Worm (Caenorhabditis elegans) whole organism, late embryonic: ENCODE measurements around the gene R10E11.5.

Source experiments
- dmd-4 ChIP-seq: sonication (generic microtip); optimal IDR thresholded peaks from 2 replicates; lab custom pipeline; 2016; ENCODE audit warnings: borderline replicate concordance, missing genetic modification characterization, missing compliant biosample characterization
- dve-1 ChIP-seq: sonication (generic microtip); optimal IDR thresholded peaks from 2 replicates; lab custom pipeline; 2017; ENCODE audit warnings: antibody characterized with exemption, mild to moderate bottlenecking, missing genetic modification characterization, missing compliant biosample characterization
- ets-4 ChIP-seq: sonication (generic microtip); optimal IDR thresholded peaks from 2 replicates; lab custom pipeline; 2016; ENCODE audit warnings: missing genetic modification characterization, missing compliant biosample characterization
- fax-1 ChIP-seq: sonication (generic microtip); optimal IDR thresholded peaks from 2 replicates; lab custom pipeline; 2016; ENCODE audit warnings: missing genotype, missing genetic modification characterization, missing compliant biosample characterization
- fkh-10 ChIP-seq: fragments of 150-350 bp; optimal IDR thresholded peaks from 2 replicates; lab custom pipeline; 2014; ENCODE audit warnings: missing biosample characterization, missing genetic modification reagents, missing genetic modification characterization
- hlh-13 ChIP-seq: fragments of 200-800 bp; sonication (Bioruptor generic); optimal IDR thresholded peaks from 2 replicates; lab custom pipeline; 2018; ENCODE audit warnings: mild to moderate bottlenecking, missing genetic modification characterization, missing compliant biosample characterization
- hlh-30 ChIP-seq: sonication (generic microtip); optimal IDR thresholded peaks from 2 replicates; lab custom pipeline; 2017; ENCODE audit warnings: antibody characterized with exemption, missing genetic modification characterization, missing compliant biosample characterization; ENCODE audit not compliant: insufficient read depth
- lim-6 ChIP-seq: sonication (generic microtip); optimal IDR thresholded peaks from 2 replicates; lab custom pipeline; 2016; ENCODE audit warnings: missing genetic modification characterization, missing compliant biosample characterization
- nhr-11 ChIP-seq: fragments of 150-350 bp; optimal IDR thresholded peaks from 2 replicates; lab custom pipeline; 2014; ENCODE audit warnings: missing biosample characterization, missing genetic modification characterization
- nhr-232 ChIP-seq: sonication (generic microtip); optimal IDR thresholded peaks from 2 replicates; lab custom pipeline; 2016; ENCODE audit warnings: missing genetic modification characterization, missing compliant biosample characterization
- npax-4 ChIP-seq: sonication (generic microtip); optimal IDR thresholded peaks from 2 replicates; lab custom pipeline; 2016; ENCODE audit warnings: missing genetic modification characterization, missing compliant biosample characterization
- pax-1 ChIP-seq: fragments of 150-350 bp; optimal IDR thresholded peaks from 2 replicates; lab custom pipeline; 2014; ENCODE audit warnings: missing biosample characterization, missing genetic modification characterization
- pqm-1 ChIP-seq: sonication (generic microtip); optimal IDR thresholded peaks from 2 replicates; lab custom pipeline; 2016; ENCODE audit warnings: missing genetic modification characterization, missing compliant biosample characterization
- unc-3 ChIP-seq, 2 experiments: fragments of 200-800 bp in 1 of 2; sonication (Bioruptor generic) in 1 of 2; sonication (generic microtip) in 1 of 2; conservative IDR thresholded peaks in 1 of 2; optimal IDR thresholded peaks in 1 of 2; 2 replicates each; pipeline versions ENCODE4 v1.3.6 to Lab custom; 2016 to 2022; ENCODE audit warnings: missing compliant biosample characterization in 2 of 2, missing genetic modification characterization in 2 of 2, missing genetic modification reagents in 1 of 2

DNA sequence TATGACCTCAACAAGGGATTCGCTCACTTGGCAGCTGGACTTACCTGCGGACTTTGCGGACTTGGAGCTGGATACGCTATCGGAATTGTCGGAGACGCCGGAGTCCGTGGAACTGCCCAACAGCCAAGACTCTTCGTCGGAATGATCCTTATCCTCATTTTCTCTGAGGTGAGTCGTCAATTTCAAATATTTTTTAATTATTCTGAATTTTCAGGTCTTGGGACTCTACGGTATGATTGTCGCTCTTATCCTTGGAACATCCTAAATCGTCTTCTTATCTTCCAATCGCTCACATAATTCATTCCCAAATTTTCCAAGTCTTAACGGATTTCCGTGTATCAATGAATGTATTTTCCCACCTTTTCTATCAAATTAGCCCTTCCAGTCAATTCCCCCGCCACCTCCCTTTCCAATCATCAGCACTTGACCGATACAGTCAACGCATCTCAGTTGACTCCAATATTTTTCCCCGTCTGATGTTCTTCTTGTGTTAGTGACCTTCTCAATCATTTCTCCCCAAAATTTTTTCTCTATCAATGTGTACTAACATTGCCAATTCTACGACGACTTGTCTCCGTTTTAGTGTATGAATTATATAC, 6.9 kb downstream of the R10E11.5 start, which contains the start of gene R10E11.6:
- TF ChIP-seq lim-6 (tag; lab: Kevin White, UChicago) (no peak), pax-1 (tag; lab: Kevin White, UChicago) (no peak), hlh-30 (no peak), dve-1 (tag; lab: Kevin White, UChicago) (no peak), unc-3 (GFP tag; conservative IDR thresholded peaks at IDR 0.05; lab: Robert Waterston, UW) (no peak), unc-3 (tag; optimal IDR thresholded peaks at IDR 0.05; lab: Kevin White, UChicago) (no peak), pqm-1 (tag; lab: Kevin White, UChicago) (no peak), fkh-10 (GFP tag; lab: Kevin White, UChicago) (no peak), dmd-4 (tag; lab: Kevin White, UChicago) (no peak), nhr-11 (tag; lab: Kevin White, UChicago) (no peak), ets-4 (tag; lab: Kevin White, UChicago) (no peak), nhr-232 (tag; lab: Kevin White, UChicago) (no peak), fax-1 (tag; lab: Kevin White, UChicago) (no peak), npax-4 (tag; lab: Kevin White, UChicago) (no peak), hlh-13 (GFP tag; lab: Kevin White, UChicago) (no peak)
